Fruit fly (Drosophila melanogaster) whole organism, adult: ENCODE measurements around the gene CG11694.

Experiments
- CG12768 ChIP-seq: fragments of 200-800 bp; sonication (Bioruptor generic); optimal IDR thresholded peaks from 2 replicates; lab custom pipeline; 2017; ENCODE audit warnings: missing biosample characterization, missing genetic modification characterization, mild to moderate bottlenecking, moderate library complexity, missing genetic modification reagents
- CG14711 ChIP-seq: fragments of 200-800 bp; sonication (Bioruptor generic); optimal IDR thresholded peaks from 2 replicates; lab custom pipeline; 2018; ENCODE audit warnings: missing biosample characterization, mild to moderate bottlenecking, missing genetic modification characterization, moderate library complexity
- CG5204 ChIP-seq: fragments of 200-800 bp; sonication (Bioruptor generic); optimal IDR thresholded peaks from 2 replicates; lab custom pipeline; 2016; ENCODE audit warnings: missing biosample characterization, missing genetic modification characterization
- CG7045 ChIP-seq: fragments of 200-800 bp; sonication (Bioruptor generic); optimal IDR thresholded peaks from 2 replicates; lab custom pipeline; 2017; ENCODE audit warnings: missing biosample characterization, mild to moderate bottlenecking, missing genetic modification characterization
- Clk ChIP-seq: fragments of 200-800 bp; sonication (Bioruptor generic); optimal IDR thresholded peaks from 2 replicates; lab custom pipeline; 2017; ENCODE audit warnings: missing biosample characterization, missing genetic modification characterization
- bab1 ChIP-seq: fragments of 200-800 bp; sonication (Bioruptor generic); optimal IDR thresholded peaks from 3 replicates; lab custom pipeline; 2019; ENCODE audit warnings: missing biosample characterization, mild to moderate bottlenecking, missing genetic modification characterization, moderate library complexity

dm6 chr3R:8357372-8357992 lies 45.5 kb upstream of the CG11694 start:
- TF ChIP-seq Clk (GFP tag; lab: Kevin White, UChicago) = no peak
- TF ChIP-seq CG7045 (GFP tag; lab: Kevin White, UChicago) = no peak
- no peak for TF ChIP-seq CG5204 (GFP tag; lab: Kevin White, UChicago)
- no peak for TF ChIP-seq CG14711 (tag; lab: Kevin White, UChicago)
- TF ChIP-seq bab1 (GFP tag; lab: Kevin White, UChicago) = no peak
- TF ChIP-seq CG12768 = no peak
